Worm (Caenorhabditis elegans): Measurements from ENCODE around the gene C24H10.4.

The C24H10.4 gene

ce11 chrX:5105703-5106102 lies 46.6 kb upstream of the C24H10.4 start (continued):
- TF ChIP-seq tbp1 (GFP tag; optimal IDR thresholded peaks at IDR 0.05) (peak; percentile 2), pbrm-1 (GFP tag; IDR thresholded peaks at IDR 0.05) (0 out of 2 replicates have a peak, but pooled peaks have one; percentile 8), mcd-1 (GFP tag; IDR thresholded peaks at IDR 0.05) (peak; percentile 5; the same call in 1 of the 2 replicates), B0336.3 (GFP tag; IDR thresholded peaks at IDR 0.05) (peak; percentile 0; the same call in 1 of the 2 replicates), hlh-12 (tag; optimal IDR thresholded peaks at IDR 0.05) (no peak), F37B4.10 (GFP tag; IDR thresholded peaks at IDR 0.05) (peak; percentile 85; the same call in 1 of the 2 replicates), snpc-1.1 (tag; optimal IDR thresholded peaks at IDR 0.05; ENCODE audit: insufficient read depth) (no peak), hmg-20 (GFP tag; IDR thresholded peaks at IDR 0.05) (no peak), madf-3 (GFP tag; IDR thresholded peaks at IDR 0.05) (no peak), egrh-3 (GFP tag; IDR thresholded peaks at IDR 0.05) (no peak; the same call in 1 of the 2 replicates), Y56A3A.18 (GFP tag; IDR thresholded peaks at IDR 0.05) (peak; percentile 13; the same call in 1 of the 2 replicates), hlh-26 (GFP tag; conservative IDR thresholded peaks at IDR 0.05) (no peak), lag-1 (GFP tag; IDR thresholded peaks at IDR 0.05) (no peak), B0261.1 (tag; optimal IDR thresholded peaks at IDR 0.05) (no peak)

- TF ChIP-seq F52B5.7 (tag; optimal IDR thresholded peaks at IDR 0.05) (peak; percentile 3), akir-1 (GFP tag; optimal IDR thresholded peaks at IDR 0.05) (no peak), ZK185.1 (tag; optimal IDR thresholded peaks at IDR 0.05; ENCODE audit: poor library complexity, severe bottlenecking) (peak; percentile 59), nhr-80 (tag; optimal IDR thresholded peaks at IDR 0.05) (no peak), nhr-90 (tag; optimal IDR thresholded peaks at IDR 0.05) (peak; percentile 34), B0019.2 (GFP tag; conservative IDR thresholded peaks at IDR 0.05) (no peak), F57A8.1 (GFP tag; optimal IDR thresholded peaks at IDR 0.05) (no peak), lin-26 (GFP tag; IDR thresholded peaks at IDR 0.05) (0 out of 2 replicates have a peak, but pooled peaks have one; percentile 28), snpc-4 (GFP tag; optimal IDR thresholded peaks at IDR 0.05) (no peak), snpc-4 (tag; optimal IDR thresholded peaks at IDR 0.05) (no peak), Y56A3A.18 (GFP tag; IDR thresholded peaks at IDR 0.05) (0 out of 2 replicates have a peak, but pooled peaks have one; percentile 77), attf-3 (GFP tag; conservative IDR thresholded peaks at IDR 0.05) (no peak), rcor-1 (GFP tag; IDR thresholded peaks at IDR 0.05) (0 out of 2 replicates have a peak, but pooled peaks have one; percentile 4), nhr-179 (tag; optimal IDR thresholded peaks at IDR 0.05) (no peak), ceh-27 (GFP tag; optimal IDR thresholded peaks at IDR 0.05) (no peak), dox-1 (GFP tag; IDR thresholded peaks at IDR 0.05) (no peak), ceh-91 (GFP tag; IDR thresholded peaks at IDR 0.05) (0 out of 2 replicates have a peak, but pooled peaks have one; percentile 16), aptf-3 (GFP tag; IDR thresholded peaks at IDR 0.05) (no peak), repo-1 (tag; optimal IDR thresholded peaks at IDR 0.05) (peak; percentile 55), Y53G8AR.9 (GFP tag; conservative IDR thresholded peaks at IDR 0.05) (peak; percentile 76)
These were observed 44.4 kb upstream of the C24H10.4 start for ce11 chrX:5103422-5103821.

- no peak for TF ChIP-seq him-1 (tag; optimal IDR thresholded peaks at IDR 0.05)
- no peak for TF ChIP-seq Y79H2A.3 (GFP tag; conservative IDR thresholded peaks at IDR 0.05)
- TF ChIP-seq madf-6 (GFP tag; IDR thresholded peaks at IDR 0.05) = no peak
- no peak for TF ChIP-seq efl-1 (GFP tag; optimal IDR thresholded peaks at IDR 0.05)
- TF ChIP-seq ceh-100 (GFP tag; IDR thresholded peaks at IDR 0.05) = no peak
- no peak for TF ChIP-seq Y67H2A.10 (GFP tag; conservative IDR thresholded peaks at IDR 0.05)
- no peak for TF ChIP-seq hlh-26 (GFP tag; conservative IDR thresholded peaks at IDR 0.05)
- TF ChIP-seq dox-1 (GFP tag; IDR thresholded peaks at IDR 0.05) = no peak
- 0 out of 2 replicates have a peak, but pooled peaks have one; percentile 29 for TF ChIP-seq lag-1 (GFP tag; IDR thresholded peaks at IDR 0.05)
- TF ChIP-seq Y53G8AR.9 (GFP tag; conservative IDR thresholded peaks at IDR 0.05) = peak; percentile 75
- no peak for TF ChIP-seq lin-54 (GFP tag; optimal IDR thresholded peaks at IDR 0.05)
- peak; percentile 57; the same call in 1 of the 2 replicates for TF ChIP-seq cebp-2 (GFP tag; IDR thresholded peaks at IDR 0.05)
- no peak for TF ChIP-seq madf-8 (GFP tag; conservative IDR thresholded peaks at IDR 0.05)
- TF ChIP-seq Y56A3A.18 (GFP tag; IDR thresholded peaks at IDR 0.05) = peak; percentile 25; the same call in 1 of the 2 replicates
- no peak for TF ChIP-seq xnd-1 (tag; optimal IDR thresholded peaks at IDR 0.05)
- TF ChIP-seq mcd-1 (GFP tag; IDR thresholded peaks at IDR 0.05) = no peak
- TF ChIP-seq nfyb-1 (GFP tag; IDR thresholded peaks at IDR 0.05) = 0 out of 2 replicates have a peak, but pooled peaks have one; percentile 5
- TF ChIP-seq unc-130 (GFP tag; optimal IDR thresholded peaks at IDR 0.05) = no peak
- TF ChIP-seq lin-40 (tag; optimal IDR thresholded peaks at IDR 0.05) = no peak
These were observed 43.3 kb upstream of the C24H10.4 start for ce11 chrX:5102338-5102737.

All from whole organism, young adult.